Fruit fly (Drosophila melanogaster) whole organism, embryonic: ENCODE measurements around the gene Ntf-2.

Experiments used
- CG10147 ChIP-seq: fragments of 200-800 bp; sonication (Bioruptor generic); optimal IDR thresholded peaks from 2 replicates; lab custom pipeline; 2019; ENCODE audit warnings: missing biosample characterization, mild to moderate bottlenecking, missing genetic modification characterization, moderate library complexity
- CG10979 ChIP-seq: fragments of 200-800 bp; sonication (Bioruptor generic); optimal IDR thresholded peaks from 2 replicates; lab custom pipeline; 2018; ENCODE audit warnings: missing biosample characterization, mild to moderate bottlenecking, missing genetic modification characterization, moderate library complexity
- CG11456 ChIP-seq: fragments of 200-800 bp; sonication (Bioruptor generic); IDR thresholded peaks from 3 replicates; pipeline ENCODE4 v1.3.6; 2022; ENCODE audit warnings: missing biosample characterization, missing genetic modification characterization
- CG11695 ChIP-seq: fragments of 200-800 bp; sonication (Bioruptor generic); IDR thresholded peaks from 3 replicates; pipeline ENCODE4 v1.3.6; 2022; ENCODE audit warnings: missing biosample characterization, missing genetic modification characterization
- CG11696 ChIP-seq: fragments of 200-800 bp; sonication (Bioruptor generic); IDR thresholded peaks from 2 replicates; pipeline ENCODE4 v1.3.6; 2022; ENCODE audit warnings: missing biosample characterization, missing genetic modification characterization
- CG13894 ChIP-seq: fragments of 200-800 bp; sonication (Bioruptor generic); optimal IDR thresholded peaks from 3 replicates; lab custom pipeline; 2018; ENCODE audit warnings: missing biosample characterization, mild to moderate bottlenecking, missing genetic modification characterization, moderate library complexity
- CG15269 ChIP-seq: fragments of 200-800 bp; sonication (Bioruptor generic); optimal IDR thresholded peaks from 2 replicates; lab custom pipeline; 2018; ENCODE audit warnings: missing biosample characterization, mild to moderate bottlenecking, missing genetic modification characterization, moderate library complexity
- CG15601 ChIP-seq: fragments of 200-800 bp; sonication (Bioruptor generic); optimal IDR thresholded peaks from 3 replicates; lab custom pipeline; 2019; ENCODE audit warnings: missing biosample characterization, mild to moderate bottlenecking, missing genetic modification characterization, moderate library complexity
- CG15696 ChIP-seq: fragments of 200-800 bp; sonication (Bioruptor generic); optimal IDR thresholded peaks from 2 replicates; lab custom pipeline; 2019; ENCODE audit warnings: missing biosample characterization, mild to moderate bottlenecking, missing genetic modification characterization, moderate library complexity
- CG17328 ChIP-seq: fragments of 200-800 bp; sonication (Bioruptor generic); IDR thresholded peaks from 2 replicates; pipeline ENCODE4 v1.3.6; 2022; ENCODE audit warnings: missing biosample characterization, missing genetic modification characterization
- CG17568 ChIP-seq: fragments of 200-800 bp; sonication (Bioruptor generic); optimal IDR thresholded peaks from 2 replicates; lab custom pipeline; 2018; ENCODE audit warnings: missing biosample characterization, mild to moderate bottlenecking, missing genetic modification characterization, moderate library complexity
- CG18262 ChIP-seq: fragments of 200-800 bp; optimal IDR thresholded peaks from 3 replicates; lab custom pipeline; 2019; ENCODE audit warnings: missing biosample characterization, mild to moderate bottlenecking, missing genetic modification characterization, moderate library complexity
- CG1832 ChIP-seq: fragments of 200-800 bp; sonication (Bioruptor generic); optimal IDR thresholded peaks from 2 replicates; lab custom pipeline; 2017; ENCODE audit warnings: missing biosample characterization, mild to moderate bottlenecking, missing genetic modification characterization, inconsistent platforms
- CG2678 ChIP-seq: fragments of 200-800 bp; sonication (Bioruptor generic); optimal IDR thresholded peaks from 3 replicates; lab custom pipeline; 2019; ENCODE audit warnings: missing biosample characterization, mild to moderate bottlenecking, missing genetic modification characterization, moderate library complexity
- CG2875 ChIP-seq: fragments of 200-800 bp; sonication (Bioruptor generic); optimal IDR thresholded peaks from 2 replicates; lab custom pipeline; 2017; ENCODE audit warnings: missing biosample characterization, mild to moderate bottlenecking, missing genetic modification characterization, missing genetic modification reagents
- CG31224 ChIP-seq: fragments of 200-800 bp; sonication (Bioruptor generic); IDR thresholded peaks from 2 replicates; pipeline ENCODE4 v1.3.6; 2022; ENCODE audit warnings: missing biosample characterization, missing genetic modification characterization
- CG32772 ChIP-seq: fragments of 200-800 bp; sonication (Bioruptor generic); IDR thresholded peaks from 2 replicates; pipeline ENCODE4 v1.3.6; 2022; ENCODE audit warnings: missing biosample characterization, missing genetic modification characterization
- CG4707 ChIP-seq: fragments of 200-800 bp; sonication (Bioruptor generic); optimal IDR thresholded peaks from 2 replicates; lab custom pipeline; 2018; ENCODE audit warnings: missing biosample characterization, mild to moderate bottlenecking, missing genetic modification characterization, moderate library complexity
- CG6683 ChIP-seq: fragments of 200-800 bp; sonication (Bioruptor generic); optimal IDR thresholded peaks from 2 replicates; lab custom pipeline; 2017; ENCODE audit warnings: missing biosample characterization, mild to moderate bottlenecking, missing genetic modification characterization, missing genetic modification reagents
- CG7372 ChIP-seq: fragments of 200-800 bp; sonication (Bioruptor generic); IDR thresholded peaks from 2 replicates; pipeline ENCODE4 v1.3.6; 2022; ENCODE audit warnings: missing biosample characterization, missing genetic modification characterization
- CG7839 ChIP-seq: fragments of 200-800 bp; sonication (Bioruptor generic); optimal IDR thresholded peaks from 3 replicates; lab custom pipeline; 2018; ENCODE audit warnings: missing biosample characterization, mild to moderate bottlenecking, missing genetic modification characterization, moderate library complexity
- CG7987 ChIP-seq: fragments of 200-800 bp; sonication (Bioruptor generic); optimal IDR thresholded peaks from 2 replicates; lab custom pipeline; 2018; ENCODE audit warnings: missing biosample characterization, mild to moderate bottlenecking, missing genetic modification characterization, moderate library complexity
- CG8388 ChIP-seq: fragments of 200-800 bp; sonication (Bioruptor generic); optimal IDR thresholded peaks from 2 replicates; lab custom pipeline; 2019; ENCODE audit warnings: missing biosample characterization, mild to moderate bottlenecking, missing genetic modification characterization, moderate library complexity
- CG8924 ChIP-seq: fragments of 200-800 bp; optimal IDR thresholded peaks from 3 replicates; lab custom pipeline; 2019; ENCODE audit warnings: missing biosample characterization, mild to moderate bottlenecking, missing genetic modification characterization, moderate library complexity
- CG9932 ChIP-seq: fragments of 200-800 bp; sonication (Bioruptor generic); IDR thresholded peaks from 2 replicates; pipeline ENCODE4 v1.3.6; 2022; ENCODE audit warnings: missing biosample characterization, missing genetic modification characterization
- CHES-1-like ChIP-seq: fragments of 200-800 bp; sonication (Bioruptor generic); optimal IDR thresholded peaks from 2 replicates; lab custom pipeline; 2016; ENCODE audit warnings: missing biosample characterization, missing genetic modification characterization
- CoRest ChIP-seq: fragments of 200-800 bp; sonication (Bioruptor generic); optimal IDR thresholded peaks from 3 replicates; lab custom pipeline; 2018; ENCODE audit warnings: missing biosample characterization, mild to moderate bottlenecking, missing genetic modification characterization, moderate library complexity
- Dbx ChIP-seq: fragments of 200-800 bp; sonication (Bioruptor generic); IDR thresholded peaks from 3 replicates; pipeline ENCODE4 v1.3.6; 2022; ENCODE audit warnings: missing biosample characterization, missing genetic modification characterization
- Fer3 ChIP-seq: fragments of 200-800 bp; sonication (Bioruptor generic); optimal IDR thresholded peaks from 2 replicates; lab custom pipeline; 2018; ENCODE audit warnings: missing biosample characterization, mild to moderate bottlenecking, missing genetic modification characterization, moderate library complexity
- Mad ChIP-seq: fragments of 200-800 bp; sonication (Bioruptor generic); optimal IDR thresholded peaks from 2 replicates; lab custom pipeline; 2016; ENCODE audit warnings: missing biosample characterization, missing genetic modification characterization
- Sox102F ChIP-seq: fragments of 200-800 bp; sonication (Bioruptor generic); optimal IDR thresholded peaks from 2 replicates; lab custom pipeline; 2018; ENCODE audit warnings: missing biosample characterization, mild to moderate bottlenecking, missing genetic modification characterization, moderate library complexity
- Spps ChIP-seq: fragments of 200-800 bp; sonication (Bioruptor generic); optimal IDR thresholded peaks from 2 replicates; lab custom pipeline; 2018; ENCODE audit warnings: missing biosample characterization, mild to moderate bottlenecking, missing genetic modification characterization
- Xrp1 ChIP-seq: fragments of 200-800 bp; sonication (Bioruptor generic); IDR thresholded peaks from 2 replicates; pipeline ENCODE4 v1.3.6; 2022; ENCODE audit warnings: missing biosample characterization, missing genetic modification characterization
- crc ChIP-seq: fragments of 200-800 bp; sonication (Bioruptor generic); optimal IDR thresholded peaks from 2 replicates; lab custom pipeline; 2016; ENCODE audit warnings: missing biosample characterization, missing genetic modification characterization
- dmrt11E ChIP-seq: fragments of 200-800 bp; sonication (Bioruptor generic); optimal IDR thresholded peaks from 3 replicates; lab custom pipeline; 2018; ENCODE audit warnings: missing biosample characterization, mild to moderate bottlenecking, missing genetic modification characterization, moderate library complexity
- dpn ChIP-seq, 2 experiments: fragments of 200-800 bp; sonication (Bioruptor generic); optimal IDR thresholded peaks; 3 replicates each; lab custom pipeline; 2016; ENCODE audit warnings: missing biosample characterization in 2 of 2, missing genetic modification characterization in 2 of 2
- esg ChIP-seq: fragments of 200-800 bp; sonication (Bioruptor generic); conservative IDR thresholded peaks from 2 replicates; pipeline ENCODE4 v1.3.6; 2022; ENCODE audit warnings: missing biosample characterization, missing genetic modification characterization
- fd96Cb ChIP-seq: fragments of 200-800 bp; sonication (Bioruptor generic); optimal IDR thresholded peaks from 2 replicates; lab custom pipeline; 2018; ENCODE audit warnings: missing biosample characterization, mild to moderate bottlenecking, missing genetic modification characterization, moderate library complexity
- gcm ChIP-seq: fragments of 200-800 bp; sonication (Bioruptor generic); optimal IDR thresholded peaks from 2 replicates; lab custom pipeline; 2019; ENCODE audit warnings: missing biosample characterization, mild to moderate bottlenecking, missing genetic modification characterization, moderate library complexity
- gem ChIP-seq: fragments of 200-800 bp; sonication (Bioruptor generic); optimal IDR thresholded peaks from 2 replicates; lab custom pipeline; 2019; ENCODE audit warnings: missing biosample characterization, mild to moderate bottlenecking, missing genetic modification characterization, moderate library complexity
- gsb-n ChIP-seq: fragments of 200-800 bp; sonication (Bioruptor generic); optimal IDR thresholded peaks from 3 replicates; lab custom pipeline; 2018; ENCODE audit warnings: missing biosample characterization, mild to moderate bottlenecking, missing genetic modification characterization
- nerfin-1 ChIP-seq: fragments of 200-800 bp; sonication (Bioruptor generic); optimal IDR thresholded peaks from 3 replicates; lab custom pipeline; 2019; ENCODE audit warnings: missing biosample characterization, mild to moderate bottlenecking, missing genetic modification characterization, moderate library complexity
- nmo ChIP-seq: fragments of 200-800 bp; sonication (Bioruptor generic); optimal IDR thresholded peaks from 2 replicates; lab custom pipeline; 2018; ENCODE audit warnings: missing biosample characterization, mild to moderate bottlenecking, missing genetic modification characterization, moderate library complexity
- phol ChIP-seq: fragments of 200-800 bp; sonication (Bioruptor generic); optimal IDR thresholded peaks from 3 replicates; lab custom pipeline; 2018; ENCODE audit warnings: missing biosample characterization, mild to moderate bottlenecking, missing genetic modification characterization, moderate library complexity
- stc ChIP-seq: fragments of 200-800 bp; sonication (Bioruptor generic); IDR thresholded peaks from 2 replicates; pipeline ENCODE4 v1.3.6; 2022; ENCODE audit warnings: missing biosample characterization, missing genetic modification characterization
- tap ChIP-seq: fragments of 200-800 bp; optimal IDR thresholded peaks from 3 replicates; lab custom pipeline; 2019; ENCODE audit warnings: missing biosample characterization, mild to moderate bottlenecking, missing genetic modification characterization, moderate library complexity
- ttk ChIP-seq: fragments of 200-800 bp; sonication (Bioruptor generic); IDR thresholded peaks from 2 replicates; pipeline ENCODE4 v2.1.2; 2022; ENCODE audit warnings: missing biosample characterization, missing genetic modification characterization
- wek ChIP-seq: fragments of 200-800 bp; sonication (Bioruptor generic); optimal IDR thresholded peaks from 3 replicates; lab custom pipeline; 2018; ENCODE audit warnings: missing biosample characterization, mild to moderate bottlenecking, missing genetic modification characterization, moderate library complexity
- zfh1 ChIP-seq: fragments of 200-800 bp; sonication (Bioruptor generic); IDR thresholded peaks from 3 replicates; pipeline ENCODE4 v1.3.6; 2022; ENCODE audit warnings: missing biosample characterization, missing genetic modification characterization

Gene Ntf-2

DNA sequence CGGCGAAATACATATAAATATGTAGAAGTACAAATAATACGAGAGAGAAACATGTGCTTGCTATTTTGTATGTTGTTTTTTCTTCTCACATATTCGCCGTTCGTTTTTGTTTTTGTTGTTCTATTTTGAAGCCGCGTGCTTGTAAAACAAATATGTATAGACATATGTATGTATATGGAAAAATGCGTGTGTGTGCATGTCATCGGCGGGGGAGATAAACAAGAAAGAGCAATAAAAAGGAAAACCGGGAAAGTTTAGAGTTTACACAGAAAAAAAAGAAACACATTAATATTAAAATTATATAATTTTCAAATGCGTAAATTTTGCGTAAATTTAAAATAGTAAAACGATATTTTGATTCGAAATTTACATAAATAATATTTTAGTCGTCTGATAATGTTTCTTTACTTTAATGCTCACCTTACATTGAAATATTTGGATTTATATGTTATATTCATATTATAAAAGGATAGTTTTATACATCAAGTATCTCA is 10.2 kb downstream of the Ntf-2 start (continued):
- 0 out of 2 replicates have a peak, but pooled peaks have one; percentile 24 for TF ChIP-seq esg (GFP tag; lab: Robert Waterston, UW)
- TF ChIP-seq gem (tag; lab: Kevin White, UChicago): peak; percentile 58
- peak; percentile 40; the same call in 1 of the 2 replicates for TF ChIP-seq stc (GFP tag; lab: Robert Waterston, UW)
- TF ChIP-seq dmrt11E (tag; lab: Kevin White, UChicago): peak; percentile 40
- peak; percentile 3 for TF ChIP-seq CG2875 (GFP tag; lab: Kevin White, UChicago)
- no peak for TF ChIP-seq CG4707 (GFP tag; lab: Kevin White, UChicago)
- no peak for TF ChIP-seq CG11456
- TF ChIP-seq CG9932 (GFP tag; lab: Robert Waterston, UW): no peak
- TF ChIP-seq CG8388 (GFP tag; lab: Kevin White, UChicago): peak; percentile 8
- TF ChIP-seq CG10147 (GFP tag; lab: Kevin White, UChicago): peak; percentile 14
- peak; percentile 1 for TF ChIP-seq Spps (tag; lab: Kevin White, UChicago)
- TF ChIP-seq wek (GFP tag; lab: Kevin White, UChicago): no peak
- no peak for TF ChIP-seq Mad (GFP tag; lab: Kevin White, UChicago)
- TF ChIP-seq CG7839 (tag; lab: Kevin White, UChicago): peak; percentile 50
- peak; percentile 9 for TF ChIP-seq Fer3 (tag; lab: Kevin White, UChicago)
- TF ChIP-seq zfh1: 0 out of 3 replicates have a peak, but pooled peaks have one; percentile 3
- peak; percentile 76 for TF ChIP-seq CG18262 (tag; lab: Kevin White, UChicago)
- TF ChIP-seq nerfin-1 (tag; lab: Kevin White, UChicago): peak; percentile 13
- TF ChIP-seq CG1832 (GFP tag; lab: Kevin White, UChicago): no peak
- peak; percentile 25 for TF ChIP-seq gcm (GFP tag; lab: Kevin White, UChicago)
- TF ChIP-seq Dbx (GFP tag; lab: Robert Waterston, UW): no peak
- TF ChIP-seq ttk (GFP tag; lab: Robert Waterston, UW): 0 out of 2 replicates have a peak, but pooled peaks have one; percentile 12
- TF ChIP-seq CG7372 (GFP tag; lab: Robert Waterston, UW): no peak
- peak; percentile 23; the same call in 1 of the 2 replicates for TF ChIP-seq CG11696 (GFP tag; lab: Robert Waterston, UW)
- TF ChIP-seq CG7987 (GFP tag; lab: Kevin White, UChicago): peak; percentile 35
- peak; percentile 51 for TF ChIP-seq phol (tag; lab: Kevin White, UChicago)
- no peak for TF ChIP-seq CG31224
- TF ChIP-seq CG17568 (GFP tag; lab: Kevin White, UChicago): peak; percentile 24
- TF ChIP-seq CG6683 (GFP tag; lab: Kevin White, UChicago): peak; percentile 19
- TF ChIP-seq crc (GFP tag; lab: Kevin White, UChicago): no peak
- TF ChIP-seq CG17328 (GFP tag; lab: Robert Waterston, UW): peak; percentile 39; the same call in 1 of the 2 replicates
- TF ChIP-seq CoRest (tag; lab: Kevin White, UChicago): peak; percentile 17
- peak; percentile 18 for TF ChIP-seq CG15601 (tag; lab: Kevin White, UChicago)
- peak; percentile 42 for TF ChIP-seq CG32772 (GFP tag; lab: Robert Waterston, UW)
- peak; percentile 36 for TF ChIP-seq gsb-n (tag; lab: Kevin White, UChicago)
- TF ChIP-seq CG11695 (GFP tag; lab: Robert Waterston, UW): 0 out of 3 replicates have a peak, but pooled peaks have one; percentile 18
- peak; percentile 39 for TF ChIP-seq CG15696 (tag; lab: Kevin White, UChicago)
- TF ChIP-seq dpn (GFP tag; optimal IDR thresholded peaks at IDR 0.05; lab: Kevin White, UChicago): no peak
- TF ChIP-seq CHES-1-like: no peak
- peak; percentile 11 for TF ChIP-seq fd96Cb
- peak; percentile 64 for TF ChIP-seq CG10979 (tag; lab: Kevin White, UChicago)
- peak; percentile 32 for TF ChIP-seq Sox102F (GFP tag; lab: Kevin White, UChicago)
- TF ChIP-seq tap (tag; lab: Kevin White, UChicago): no peak
- peak; percentile 11 for TF ChIP-seq CG13894 (tag; lab: Kevin White, UChicago)
- TF ChIP-seq CG15269 (tag; lab: Kevin White, UChicago): peak; percentile 7
- peak; percentile 50 for TF ChIP-seq CG2678 (tag; lab: Kevin White, UChicago)
- peak; percentile 67 for TF ChIP-seq Xrp1 (GFP tag; lab: Robert Waterston, UW)
- peak; percentile 12 for TF ChIP-seq nmo (GFP tag; lab: Kevin White, UChicago)
- peak; percentile 3 for TF ChIP-seq CG8924 (tag; lab: Kevin White, UChicago)
